Worm (Caenorhabditis elegans): ENCODE data around the gene osm-1.

- TF ChIP-seq ztf-16 (tag; optimal IDR thresholded peaks at IDR 0.05) (no peak), pros-1 (tag; optimal IDR thresholded peaks at IDR 0.05) (no peak), ceh-18 (tag; optimal IDR thresholded peaks at IDR 0.05) (no peak), pag-3 (tag; optimal IDR thresholded peaks at IDR 0.05; ENCODE audit: borderline replicate concordance) (no peak), pha-4 (tag; optimal IDR thresholded peaks at IDR 0.05) (no peak), ama-1 (optimal IDR thresholded peaks at IDR 0.05) (no peak), sox-2 (GFP tag; IDR thresholded peaks at IDR 0.05) (no peak), nfya-1 (tag; optimal IDR thresholded peaks at IDR 0.05) (no peak), pha-2 (tag; optimal IDR thresholded peaks at IDR 0.05) (no peak), ets-4 (tag; optimal IDR thresholded peaks at IDR 0.05) (no peak), nhr-232 (tag; optimal IDR thresholded peaks at IDR 0.05) (no peak), tbx-2 (tag; optimal IDR thresholded peaks at IDR 0.05) (no peak), zip-5 (tag; optimal IDR thresholded peaks at IDR 0.05) (no peak)
These were observed 20.4 kb downstream of the osm-1 start for ce11 chrX:16560895-16561294.

All from whole organism, late embryonic.